Fruit fly (Drosophila melanogaster) whole organism, embryonic: ENCODE results near the gene Ugt35A1.

Experiments used
- Atf6 ChIP-seq: fragments of 200-800 bp; sonication (Bioruptor generic); IDR thresholded peaks from 2 replicates; pipeline ENCODE4 v1.3.6; 2022; ENCODE audit warnings: missing biosample characterization, missing genetic modification characterization
- CG10267 ChIP-seq: fragments of 200-800 bp; sonication (Bioruptor generic); optimal IDR thresholded peaks from 2 replicates; lab custom pipeline; 2018; ENCODE audit warnings: missing biosample characterization, mild to moderate bottlenecking, missing genetic modification characterization, moderate library complexity
- CG10321 ChIP-seq: fragments of 200-800 bp; sonication (Bioruptor generic); IDR thresholded peaks from 2 replicates; pipeline ENCODE4 v1.3.6; 2022; ENCODE audit warnings: missing biosample characterization, missing genetic modification characterization
- CG11398 ChIP-seq: fragments of 200-800 bp; sonication (Bioruptor generic); optimal IDR thresholded peaks from 2 replicates; lab custom pipeline; 2016; ENCODE audit warnings: missing biosample characterization, missing genetic modification characterization
- CG11456 ChIP-seq: fragments of 200-800 bp; sonication (Bioruptor generic); IDR thresholded peaks from 3 replicates; pipeline ENCODE4 v1.3.6; 2022; ENCODE audit warnings: missing biosample characterization, missing genetic modification characterization
- CG12299 ChIP-seq: fragments of 200-800 bp; sonication (Bioruptor generic); optimal IDR thresholded peaks from 2 replicates; lab custom pipeline; 2018; ENCODE audit warnings: missing biosample characterization, mild to moderate bottlenecking, missing genetic modification characterization
- CG12744 ChIP-seq: fragments of 200-800 bp; sonication (Bioruptor generic); optimal IDR thresholded peaks from 2 replicates; lab custom pipeline; 2016; ENCODE audit warnings: missing biosample characterization, missing genetic modification characterization
- CG13287 ChIP-seq: fragments of 200-800 bp; sonication (Bioruptor generic); IDR thresholded peaks from 2 replicates; pipeline ENCODE4 v1.3.6; 2022; ENCODE audit warnings: missing biosample characterization, missing genetic modification characterization; ENCODE audit not compliant: partially characterized antibody
- CG13624 ChIP-seq: fragments of 200-800 bp; sonication (Bioruptor generic); optimal IDR thresholded peaks from 2 replicates; lab custom pipeline; 2016; ENCODE audit warnings: missing biosample characterization, missing genetic modification characterization
- CG15269 ChIP-seq: fragments of 200-800 bp; sonication (Bioruptor generic); optimal IDR thresholded peaks from 2 replicates; lab custom pipeline; 2018; ENCODE audit warnings: missing biosample characterization, mild to moderate bottlenecking, missing genetic modification characterization, moderate library complexity
- CG15601 ChIP-seq: fragments of 200-800 bp; sonication (Bioruptor generic); optimal IDR thresholded peaks from 3 replicates; lab custom pipeline; 2019; ENCODE audit warnings: missing biosample characterization, mild to moderate bottlenecking, missing genetic modification characterization, moderate library complexity
- CG1647 ChIP-seq: fragments of 200-800 bp; sonication (Bioruptor generic); optimal IDR thresholded peaks from 3 replicates; lab custom pipeline; 2016; ENCODE audit warnings: missing biosample characterization, missing genetic modification characterization
- CG17912 ChIP-seq: fragments of 200-800 bp; sonication (Bioruptor generic); optimal IDR thresholded peaks from 2 replicates; lab custom pipeline; 2018; ENCODE audit warnings: missing biosample characterization, mild to moderate bottlenecking, missing genetic modification characterization
- CG1792 ChIP-seq: fragments of 200-800 bp; sonication (Bioruptor generic); optimal IDR thresholded peaks from 2 replicates; lab custom pipeline; 2016; ENCODE audit warnings: missing biosample characterization, missing genetic modification characterization
- CG2120 ChIP-seq: fragments of 200-800 bp; sonication (Bioruptor generic); optimal IDR thresholded peaks from 3 replicates; lab custom pipeline; 2016; ENCODE audit warnings: missing biosample characterization, missing genetic modification characterization
- CG2678 ChIP-seq: fragments of 200-800 bp; sonication (Bioruptor generic); optimal IDR thresholded peaks from 3 replicates; lab custom pipeline; 2019; ENCODE audit warnings: missing biosample characterization, mild to moderate bottlenecking, missing genetic modification characterization, moderate library complexity
- CG34224 ChIP-seq: fragments of 200-800 bp; sonication (Bioruptor generic); IDR thresholded peaks from 3 replicates; pipeline ENCODE4 v1.3.6; 2022; ENCODE audit warnings: missing biosample characterization, missing genetic modification characterization; ENCODE audit not compliant: partially characterized antibody
- Dbx ChIP-seq: fragments of 200-800 bp; sonication (Bioruptor generic); IDR thresholded peaks from 3 replicates; pipeline ENCODE4 v1.3.6; 2022; ENCODE audit warnings: missing biosample characterization, missing genetic modification characterization
- Doc3 ChIP-seq: fragments of 200-800 bp; sonication (Bioruptor generic); IDR thresholded peaks from 3 replicates; pipeline ENCODE4 v1.3.6; 2022; ENCODE audit warnings: missing biosample characterization, missing genetic modification characterization; ENCODE audit not compliant: partially characterized antibody
- Drgx ChIP-seq: fragments of 200-800 bp; sonication (Bioruptor generic); IDR thresholded peaks from 2 replicates; pipeline ENCODE4 v1.3.6; 2022; ENCODE audit warnings: missing biosample characterization, missing genetic modification characterization
- Fer3 ChIP-seq: fragments of 200-800 bp; sonication (Bioruptor generic); optimal IDR thresholded peaks from 2 replicates; lab custom pipeline; 2018; ENCODE audit warnings: missing biosample characterization, mild to moderate bottlenecking, missing genetic modification characterization, moderate library complexity
- Hr51 ChIP-seq, 2 experiments: fragments of 200-800 bp; sonication (Bioruptor generic); optimal IDR thresholded peaks; 2 replicates in 1 of 2; 3 replicates in 1 of 2; lab custom pipeline; 2016 to 2018; ENCODE audit warnings: missing biosample characterization in 2 of 2, missing genetic modification characterization in 2 of 2, mild to moderate bottlenecking in 1 of 2, moderate library complexity in 1 of 2
- Lpt ChIP-seq: fragments of >200 bp; optimal IDR thresholded peaks from 2 replicates; lab custom pipeline; 2018; ENCODE audit warnings: missing biosample characterization, missing genetic modification characterization
- Poxn ChIP-seq: fragments of 200-800 bp; sonication (Bioruptor generic); IDR thresholded peaks from 2 replicates; pipeline ENCODE4 v1.3.6; 2022; ENCODE audit warnings: missing biosample characterization, missing genetic modification characterization
- Stat92E ChIP-seq, 3 experiments: fragments of >200 bp in 2 of 3; fragments of 200-800 bp in 1 of 3; sonication (Bioruptor generic) in 1 of 3; optimal IDR thresholded peaks; 2 replicates each; lab custom pipeline; 2017 to 2019; ENCODE audit warnings: missing biosample characterization in 3 of 3, missing genetic modification characterization in 3 of 3, mild to moderate bottlenecking in 1 of 3, moderate library complexity in 1 of 3
- Usf ChIP-seq: fragments of 200-800 bp; sonication (Bioruptor generic); optimal IDR thresholded peaks from 2 replicates; lab custom pipeline; 2017; ENCODE audit warnings: missing genotype, missing biosample characterization, missing genetic modification characterization
- az2 ChIP-seq: fragments of 200-800 bp; sonication (Bioruptor generic); optimal IDR thresholded peaks from 3 replicates; lab custom pipeline; 2016; ENCODE audit warnings: missing biosample characterization, missing genetic modification characterization
- bcd ChIP-seq: fragments of 200-800 bp; sonication (Bioruptor generic); optimal IDR thresholded peaks from 2 replicates; lab custom pipeline; 2017; ENCODE audit warnings: missing biosample characterization, mild to moderate bottlenecking, missing genetic modification characterization
- chinmo ChIP-seq: fragments of 200-800 bp; sonication (Bioruptor generic); IDR thresholded peaks from 4 replicates; pipeline ENCODE4 v1.3.6; 2022; ENCODE audit warnings: missing biosample characterization, missing genetic modification characterization; ENCODE audit not compliant: partially characterized antibody
- danr ChIP-seq: fragments of 200-800 bp; sonication (Bioruptor generic); IDR thresholded peaks from 2 replicates; pipeline ENCODE4 v1.3.6; 2022; ENCODE audit warnings: missing biosample characterization, missing genetic modification characterization
- dimm ChIP-seq: fragments of 200-800 bp; sonication (Bioruptor generic); IDR thresholded peaks from 2 replicates; pipeline ENCODE4 v1.3.6; 2022; ENCODE audit warnings: missing biosample characterization, missing genetic modification characterization
- dpn ChIP-seq, 2 experiments: fragments of 200-800 bp; sonication (Bioruptor generic); optimal IDR thresholded peaks; 3 replicates each; lab custom pipeline; 2016; ENCODE audit warnings: missing biosample characterization in 2 of 2, missing genetic modification characterization in 2 of 2
- dysf ChIP-seq: fragments of 200-800 bp; sonication (Bioruptor generic); IDR thresholded peaks from 3 replicates; pipeline ENCODE4 v1.3.6; 2022; ENCODE audit warnings: missing biosample characterization, missing genetic modification characterization
- fru ChIP-seq: fragments of >200 bp; optimal IDR thresholded peaks from 2 replicates; lab custom pipeline; 2017
- gem ChIP-seq: fragments of 200-800 bp; sonication (Bioruptor generic); optimal IDR thresholded peaks from 2 replicates; lab custom pipeline; 2019; ENCODE audit warnings: missing biosample characterization, mild to moderate bottlenecking, missing genetic modification characterization, moderate library complexity
- grn ChIP-seq: fragments of 200-800 bp; sonication (Bioruptor generic); optimal IDR thresholded peaks from 3 replicates; lab custom pipeline; 2017; ENCODE audit warnings: missing biosample characterization, missing genetic modification characterization
- inv ChIP-seq: fragments of 200-800 bp; sonication (Bioruptor generic); IDR thresholded peaks from 2 replicates; pipeline ENCODE4 v1.3.6; 2022; ENCODE audit warnings: missing biosample characterization, missing genetic modification characterization; ENCODE audit not compliant: partially characterized antibody
- mam ChIP-seq: fragments of 200-800 bp; sonication (Bioruptor generic); optimal IDR thresholded peaks from 3 replicates; lab custom pipeline; 2016; ENCODE audit warnings: missing biosample characterization, missing genetic modification characterization
- nerfin-1 ChIP-seq: fragments of 200-800 bp; sonication (Bioruptor generic); optimal IDR thresholded peaks from 3 replicates; lab custom pipeline; 2019; ENCODE audit warnings: missing biosample characterization, mild to moderate bottlenecking, missing genetic modification characterization, moderate library complexity
- onecut ChIP-seq: fragments of 200-800 bp; sonication (Bioruptor generic); IDR thresholded peaks from 2 replicates; pipeline ENCODE4 v1.3.6; 2022; ENCODE audit warnings: missing biosample characterization, missing genetic modification characterization
- org-1 ChIP-seq: fragments of 200-800 bp; sonication (Bioruptor generic); optimal IDR thresholded peaks from 2 replicates; lab custom pipeline; 2017; ENCODE audit warnings: missing biosample characterization, missing genetic modification characterization
- ranshi ChIP-seq: fragments of 200-800 bp; sonication (Bioruptor generic); IDR thresholded peaks from 2 replicates; pipeline ENCODE4 v1.3.6; 2022; ENCODE audit warnings: missing biosample characterization, missing genetic modification characterization
- run ChIP-seq: fragments of 200-800 bp; sonication (Bioruptor generic); optimal IDR thresholded peaks from 3 replicates; lab custom pipeline; 2018; ENCODE audit warnings: missing biosample characterization, mild to moderate bottlenecking, missing genetic modification characterization
- sens ChIP-seq: fragments of 200-800 bp; sonication (Bioruptor generic); peaks from one replicate; lab custom pipeline; 2016; ENCODE audit warnings: missing biosample characterization, missing genetic modification characterization
- sens-2 ChIP-seq: fragments of 200-800 bp; sonication (Bioruptor generic); IDR thresholded peaks from 2 replicates; pipeline ENCODE4 v1.3.6; 2022; ENCODE audit warnings: missing biosample characterization, missing genetic modification characterization
- sima ChIP-seq: fragments of 200-800 bp; sonication (Bioruptor generic); optimal IDR thresholded peaks from 2 replicates; lab custom pipeline; 2016; ENCODE audit warnings: missing biosample characterization, missing genetic modification characterization
- tap ChIP-seq: fragments of 200-800 bp; optimal IDR thresholded peaks from 3 replicates; lab custom pipeline; 2019; ENCODE audit warnings: missing biosample characterization, mild to moderate bottlenecking, missing genetic modification characterization, moderate library complexity
- tin ChIP-seq: fragments of 200-800 bp; sonication (Bioruptor generic); optimal IDR thresholded peaks from 3 replicates; lab custom pipeline; 2016; ENCODE audit warnings: missing biosample characterization, missing genetic modification characterization
- tup ChIP-seq: fragments of 200-800 bp; sonication (Bioruptor generic); optimal IDR thresholded peaks from 2 replicates; lab custom pipeline; 2016; ENCODE audit warnings: missing biosample characterization, mild to moderate bottlenecking, missing genetic modification characterization, moderate library complexity
- unpg ChIP-seq: fragments of 200-800 bp; sonication (Bioruptor generic); optimal IDR thresholded peaks from 3 replicates; lab custom pipeline; 2018; ENCODE audit warnings: missing biosample characterization, mild to moderate bottlenecking, missing genetic modification characterization, moderate library complexity
- yki ChIP-seq: fragments of >200 bp; optimal IDR thresholded peaks from 3 replicates; lab custom pipeline; 2018
- z ChIP-seq: fragments of 200-800 bp; sonication (Bioruptor generic); IDR thresholded peaks from 3 replicates; pipeline ENCODE4 v1.3.6; 2022; ENCODE audit warnings: missing biosample characterization, missing genetic modification characterization
- zfh2 ChIP-seq: fragments of 200-800 bp; sonication (Bioruptor generic); optimal IDR thresholded peaks from 2 replicates; lab custom pipeline; 2016; ENCODE audit warnings: missing biosample characterization, missing genetic modification characterization

The Ugt35A1 gene

DNA sequence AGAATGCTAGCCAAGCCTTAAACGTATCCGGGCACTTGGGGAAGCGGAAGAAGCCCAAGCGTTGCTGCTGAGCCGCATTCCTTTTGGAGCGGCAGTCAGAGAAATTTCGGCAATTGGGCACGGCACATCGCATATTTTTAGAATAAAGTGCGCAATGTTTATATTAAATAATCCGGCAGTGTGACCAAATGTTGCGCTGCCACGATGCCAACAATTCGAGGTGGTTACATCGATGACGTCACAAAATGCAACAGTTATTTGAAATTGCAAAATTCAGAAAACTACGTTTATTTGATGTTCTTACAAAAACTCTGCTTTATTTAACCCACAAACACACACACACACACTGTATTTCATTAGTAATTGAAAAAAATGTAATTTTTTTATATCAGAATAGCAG, 47.4 kb upstream of the Ugt35A1 start, which contains the start of gene CG6689 (continued):
- TF ChIP-seq Dbx (GFP tag; lab: Robert Waterston, UW) (0 out of 3 replicates have a peak, but pooled peaks have one; percentile 18), chinmo (GFP tag; lab: Robert Waterston, UW) (no peak), onecut (GFP tag; lab: Robert Waterston, UW) (no peak), CG11398 (GFP tag; lab: Kevin White, UChicago) (no peak), yki (lab: Kevin White, UChicago) (no peak), Atf6 (GFP tag; lab: Robert Waterston, UW) (no peak), z (GFP tag; lab: Robert Waterston, UW) (no peak), Lpt (GFP tag; lab: Kevin White, UChicago) (no peak), CG34224 (GFP tag; lab: Robert Waterston, UW) (no peak), Doc3 (GFP tag; lab: Robert Waterston, UW) (no peak), dysf (no peak), mam (GFP tag; lab: Kevin White, UChicago) (no peak), CG11456 (no peak), CG17912 (GFP tag; lab: Kevin White, UChicago) (no peak), unpg (no peak), CG10267 (tag; lab: Kevin White, UChicago) (peak; percentile 9), sima (GFP tag; lab: Kevin White, UChicago) (no peak), dpn (GFP tag; optimal IDR thresholded peaks at IDR 0.05; lab: Kevin White, UChicago) (no peak), tap (tag; lab: Kevin White, UChicago) (no peak), CG15269 (no peak), CG2678 (tag; lab: Kevin White, UChicago) (no peak), Poxn (GFP tag; lab: Robert Waterston, UW) (no peak), CG12299 (tag; lab: Kevin White, UChicago) (no peak), CG13287 (GFP tag; lab: Robert Waterston, UW) (peak; percentile 36; the same call in 1 of the 2 replicates), CG12744 (GFP tag; lab: Kevin White, UChicago) (no peak), sens-2 (GFP tag; lab: Robert Waterston, UW) (no peak), Usf (GFP tag; lab: Kevin White, UChicago) (no peak), Hr51 (GFP tag; optimal IDR thresholded peaks at IDR 0.05; lab: Kevin White, UChicago) (no peak), fru (lab: Kevin White, UChicago) (no peak), Drgx (GFP tag; lab: Robert Waterston, UW) (no peak), tup (GFP tag; lab: Kevin White, UChicago) (no peak), CG1792 (GFP tag; lab: Kevin White, UChicago) (no peak), gem (tag; lab: Kevin White, UChicago) (peak; percentile 16), Stat92E (GFP tag; optimal IDR thresholded peaks at IDR 0.05; lab: Kevin White, UChicago) (no peak), danr (GFP tag; lab: Robert Waterston, UW) (no peak), Fer3 (tag; lab: Kevin White, UChicago) (no peak), org-1 (no peak), zfh2 (GFP tag; lab: Kevin White, UChicago) (peak; percentile 10), nerfin-1 (no peak), run (tag; lab: Kevin White, UChicago) (no peak), CG10321 (GFP tag; lab: Robert Waterston, UW) (no peak), bcd (no peak), CG2120 (GFP tag; lab: Kevin White, UChicago) (peak; percentile 20), dimm (no peak), tin (GFP tag; lab: Kevin White, UChicago) (no peak), CG1647 (no peak), sens (peak; percentile 83), az2 (GFP tag; lab: Kevin White, UChicago) (no peak), ranshi (GFP tag; lab: Robert Waterston, UW) (no peak), CG15601 (no peak), grn (GFP tag; lab: Kevin White, UChicago) (no peak), inv (GFP tag; lab: Robert Waterston, UW) (0 out of 2 replicates have a peak, but pooled peaks have one; percentile 28), CG13624 (GFP tag; lab: Kevin White, UChicago) (peak; percentile 77)
